Fruit fly (Drosophila melanogaster): Measurements from ENCODE around the gene CG14983.

Gene CG14983

DNA sequence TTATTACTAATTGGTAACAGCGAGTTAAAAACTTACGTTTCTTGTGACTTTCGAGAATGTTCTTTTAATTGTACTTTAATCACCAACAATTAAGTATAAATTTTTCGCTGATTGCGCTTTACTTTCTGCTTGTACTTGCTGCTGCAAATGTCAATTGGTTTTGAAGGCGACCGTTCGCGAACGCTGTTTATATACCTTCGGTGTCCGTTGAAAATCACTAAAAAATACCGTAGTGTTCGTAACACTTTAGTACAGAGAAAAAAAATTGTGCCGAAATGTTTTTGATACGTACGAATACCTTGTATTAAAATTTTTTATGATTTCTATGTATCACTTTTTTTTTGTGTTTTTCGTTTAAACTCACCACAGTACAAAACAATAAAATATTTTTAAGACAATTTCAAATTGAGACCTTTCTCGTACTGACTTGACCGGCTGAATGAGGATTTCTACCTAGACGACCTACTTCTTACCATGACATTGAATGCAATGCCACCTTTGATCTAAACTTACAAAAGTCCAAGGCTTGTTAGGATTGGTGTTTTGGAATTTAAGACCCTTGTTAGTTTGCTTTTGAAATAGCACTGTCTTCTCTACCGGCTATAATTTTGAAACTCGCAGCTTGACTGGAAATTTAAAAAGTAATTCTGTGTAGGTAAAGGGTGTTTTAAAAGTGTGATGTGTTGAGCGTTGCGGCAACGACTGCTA is 46.5 kb downstream of the CG14983 start, which contains the start of gene Ubi-p63E (continued):
- TF ChIP-seq CG4282 (GFP tag; optimal IDR thresholded peaks at IDR 0.05) = peak; percentile 42
- no peak for TF ChIP-seq CG7372 (GFP tag; IDR thresholded peaks at IDR 0.05)
- TF ChIP-seq Trl (optimal IDR thresholded peaks at IDR 0.05) = no peak
- TF ChIP-seq Trl (GFP tag; optimal IDR thresholded peaks at IDR 0.05) = peak; percentile 71
- no peak for TF ChIP-seq tll (GFP tag; optimal IDR thresholded peaks at IDR 0.05)
- TF ChIP-seq Stat92E (GFP tag; optimal IDR thresholded peaks at IDR 0.05) = peak in 1 of 3 experiments; percentile 50
- no peak for TF ChIP-seq gsb (GFP tag; IDR thresholded peaks at IDR 0.05)
- no peak for TF ChIP-seq dysf (GFP tag; IDR thresholded peaks at IDR 0.05)
- no peak for TF ChIP-seq Dfd (GFP tag; optimal IDR thresholded peaks at IDR 0.05)
- TF ChIP-seq slou (GFP tag; optimal IDR thresholded peaks at IDR 0.05) = peak; percentile 15
- TF ChIP-seq NC2β (GFP tag; optimal IDR thresholded peaks at IDR 0.05) = peak; percentile 57
- TF ChIP-seq al (GFP tag; IDR thresholded peaks at IDR 0.05) = no peak
- peak; percentile 56 for TF ChIP-seq Hr3 (GFP tag; optimal IDR thresholded peaks at IDR 0.05)
- peak; percentile 50 for TF ChIP-seq jumu (GFP tag; optimal IDR thresholded peaks at IDR 0.05)
- no peak for TF ChIP-seq CG6791 (GFP tag; IDR thresholded peaks at IDR 0.05; ENCODE audit: partially characterized antibody)
- peak; percentile 79 for TF ChIP-seq gem (tag; optimal IDR thresholded peaks at IDR 0.05)
- peak; percentile 82 for TF ChIP-seq B-H2 (GFP tag; optimal IDR thresholded peaks at IDR 0.05)
- TF ChIP-seq CG7987 (GFP tag; optimal IDR thresholded peaks at IDR 0.05) = peak; percentile 25
- peak; percentile 60 for TF ChIP-seq HmgZ (tag; optimal IDR thresholded peaks at IDR 0.05)
- no peak for TF ChIP-seq Scr (GFP tag; IDR thresholded peaks at IDR 0.05; ENCODE audit: partially characterized antibody)
- TF ChIP-seq knrl (GFP tag; IDR thresholded peaks at IDR 0.05; ENCODE audit: partially characterized antibody) = no peak
- no peak for TF ChIP-seq sens-2 (GFP tag; IDR thresholded peaks at IDR 0.05)
- TF ChIP-seq scrt (GFP tag; optimal IDR thresholded peaks at IDR 0.05) = peak; percentile 43
- peak; percentile 50 for TF ChIP-seq CG18619 (GFP tag; optimal IDR thresholded peaks at IDR 0.05)
- no peak for TF ChIP-seq da (GFP tag; optimal IDR thresholded peaks at IDR 0.05)
- TF ChIP-seq Gsc (GFP tag; IDR thresholded peaks at IDR 0.05) = no peak
- no peak for TF ChIP-seq Dbx (GFP tag; IDR thresholded peaks at IDR 0.05)
- no peak for TF ChIP-seq CG4360 (GFP tag; IDR thresholded peaks at IDR 0.05)
- TF ChIP-seq Opbp (GFP tag; IDR thresholded peaks at IDR 0.05; ENCODE audit: partially characterized antibody) = no peak
- TF ChIP-seq cato (GFP tag; optimal IDR thresholded peaks at IDR 0.05; ENCODE audit: borderline replicate concordance) = peak; percentile 34
- TF ChIP-seq Sin3A (optimal IDR thresholded peaks at IDR 0.05) = no peak
- no peak for TF ChIP-seq MBD-R2 (GFP tag; IDR thresholded peaks at IDR 0.05)
- peak; percentile 80 for TF ChIP-seq slp2 (GFP tag; optimal IDR thresholded peaks at IDR 0.05)
- peak; percentile 58 for TF ChIP-seq tin (GFP tag; optimal IDR thresholded peaks at IDR 0.05)
- TF ChIP-seq cad (GFP tag; optimal IDR thresholded peaks at IDR 0.05) = no peak
- TF ChIP-seq Atf3 (GFP tag; optimal IDR thresholded peaks at IDR 0.05) = peak; percentile 62
- TF ChIP-seq CG9932 (GFP tag; IDR thresholded peaks at IDR 0.05) = no peak
- peak in 1 of 2 experiments; percentile 35 for TF ChIP-seq insv (GFP tag; optimal IDR thresholded peaks at IDR 0.05)
- TF ChIP-seq CG9876 (GFP tag; optimal IDR thresholded peaks at IDR 0.05) = peak; percentile 21
- TF ChIP-seq grau (tag; optimal IDR thresholded peaks at IDR 0.05) = peak; percentile 54
- no peak for TF ChIP-seq D19A (tag; optimal IDR thresholded peaks at IDR 0.05)
- TF ChIP-seq caup (GFP tag; optimal IDR thresholded peaks at IDR 0.05; ENCODE audit: severe bottlenecking) = peak; percentile 62
- peak; percentile 43 for TF ChIP-seq CG13296 (GFP tag; optimal IDR thresholded peaks at IDR 0.05)
- TF ChIP-seq ab (GFP tag; optimal IDR thresholded peaks at IDR 0.05) = peak; percentile 13
- TF ChIP-seq gfzf (GFP tag; optimal IDR thresholded peaks at IDR 0.05) = peak; percentile 85
- TF ChIP-seq tio (GFP tag; optimal IDR thresholded peaks at IDR 0.05) = peak; percentile 88
- TF ChIP-seq vfl (GFP tag; optimal IDR thresholded peaks at IDR 0.05) = peak; percentile 42
- peak; percentile 53 for TF ChIP-seq Ets97D (GFP tag; optimal IDR thresholded peaks at IDR 0.05)
- peak; percentile 60 for TF ChIP-seq pb (GFP tag; optimal IDR thresholded peaks at IDR 0.05)
- TF ChIP-seq kay (GFP tag; optimal IDR thresholded peaks at IDR 0.05) = no peak
- TF ChIP-seq Hand (GFP tag; optimal IDR thresholded peaks at IDR 0.05) = no peak
